Fruit fly (Drosophila melanogaster): ENCODE results near the gene Polr2B.

Gene Polr2B

DNA sequence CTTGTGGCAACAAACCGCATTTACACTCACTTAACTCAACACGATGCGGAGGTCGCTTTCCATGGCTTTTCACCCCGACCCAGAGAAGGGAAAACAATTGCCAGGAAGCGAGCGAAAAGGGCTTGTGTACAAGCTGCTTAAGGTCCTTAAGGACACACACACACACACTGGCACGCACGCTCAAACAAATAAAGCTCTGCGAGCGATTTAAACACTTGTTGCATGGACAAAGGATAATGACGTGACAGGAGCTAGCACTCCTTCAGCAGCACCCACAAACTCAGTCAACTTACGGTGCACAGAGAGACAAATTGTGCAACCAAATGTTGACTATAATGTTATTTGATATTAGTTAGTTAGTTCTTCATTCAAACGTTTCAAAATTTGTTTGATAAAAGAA, 40.0 kb upstream of the Polr2B start (continued):
- TF ChIP-seq Scr (GFP tag; IDR thresholded peaks at IDR 0.05; ENCODE audit: partially characterized antibody) (no peak), CG17361 (GFP tag; IDR thresholded peaks at IDR 0.05) (no peak), Fer1 (GFP tag; optimal IDR thresholded peaks at IDR 0.05) (no peak), Awh (GFP tag; IDR thresholded peaks at IDR 0.05) (no peak), schlank (tag; optimal IDR thresholded peaks at IDR 0.05) (no peak), CG18599 (GFP tag; optimal IDR thresholded peaks at IDR 0.05) (no peak), CG11695 (GFP tag; IDR thresholded peaks at IDR 0.05) (no peak), oc (tag; optimal IDR thresholded peaks at IDR 0.05) (peak; percentile 32), CG1602 (GFP tag; optimal IDR thresholded peaks at IDR 0.05) (no peak), CTCF (GFP tag; optimal IDR thresholded peaks at IDR 0.05) (no peak), Hr3 (GFP tag; optimal IDR thresholded peaks at IDR 0.05) (no peak), tll (GFP tag; optimal IDR thresholded peaks at IDR 0.05) (no peak), CG11247 (GFP tag; IDR thresholded peaks at IDR 0.05) (no peak), CG42726 (GFP tag; IDR thresholded peaks at IDR 0.05; ENCODE audit: partially characterized antibody) (no peak), Pdp1 (GFP tag; optimal IDR thresholded peaks at IDR 0.05) (no peak), CG7987 (GFP tag; optimal IDR thresholded peaks at IDR 0.05) (no peak), CG6854 (GFP tag; optimal IDR thresholded peaks at IDR 0.05) (no peak), cas (GFP tag; IDR thresholded peaks at IDR 0.05) (no peak), stwl (tag; optimal IDR thresholded peaks at IDR 0.05) (no peak), Neu2 (GFP tag; optimal IDR thresholded peaks at IDR 0.05; ENCODE audit: borderline replicate concordance) (no peak), dmrt99B (tag; optimal IDR thresholded peaks at IDR 0.05) (no peak), slp2 (GFP tag; optimal IDR thresholded peaks at IDR 0.05) (no peak), pb (GFP tag; optimal IDR thresholded peaks at IDR 0.05) (no peak), Aef1 (GFP tag; IDR thresholded peaks at IDR 0.05) (no peak), mirr (GFP tag; optimal IDR thresholded peaks at IDR 0.05) (peak; percentile 34)

- TF ChIP-seq ac (GFP tag; optimal IDR thresholded peaks at IDR 0.05) (no peak), CG31224 (GFP tag; IDR thresholded peaks at IDR 0.05) (no peak), org-1 (GFP tag; optimal IDR thresholded peaks at IDR 0.05) (no peak), Hmr (GFP tag; optimal IDR thresholded peaks at IDR 0.05) (no peak), CG8388 (GFP tag; optimal IDR thresholded peaks at IDR 0.05) (no peak), mld (GFP tag; IDR thresholded peaks at IDR 0.05; ENCODE audit: partially characterized antibody) (no peak), Fer2 (tag; optimal IDR thresholded peaks at IDR 0.05) (no peak), CG11560 (tag; IDR thresholded peaks at IDR 0.05) (no peak), CG30020 (tag; optimal IDR thresholded peaks at IDR 0.05) (no peak), ci (GFP tag; IDR thresholded peaks at IDR 0.05) (no peak), z (GFP tag; IDR thresholded peaks at IDR 0.05) (peak; percentile 73; the same call in 1 of the 3 replicates), sens (GFP tag) (peak; percentile 1), nom (GFP tag; optimal IDR thresholded peaks at IDR 0.05) (peak; percentile 55), fd96Cb (tag; optimal IDR thresholded peaks at IDR 0.05) (no peak), CG13775 (GFP tag; optimal IDR thresholded peaks at IDR 0.05) (no peak)
Observed at dm6 chr3R:14088157-14088556, 37.4 kb upstream of the Polr2B start.

All from whole organism, embryonic.